Fruit fly (Drosophila melanogaster) whole organism, prepupa: Measurements from ENCODE around the gene CG33169.

ENCODE experiments used
- Blimp-1 ChIP-seq: fragments of 200-800 bp; sonication (Bioruptor generic); optimal IDR thresholded peaks from 3 replicates; lab custom pipeline; 2017; ENCODE audit warnings: missing biosample characterization, missing genetic modification characterization, mild to moderate bottlenecking, moderate library complexity, missing genetic modification reagents
- CG10631 ChIP-seq: fragments of 200-800 bp; sonication (Bioruptor generic); optimal IDR thresholded peaks from 2 replicates; lab custom pipeline; 2016; ENCODE audit warnings: missing biosample characterization, missing genetic modification characterization
- CG10669 ChIP-seq: fragments of 200-800 bp; sonication (Bioruptor generic); optimal IDR thresholded peaks from 3 replicates; lab custom pipeline; 2018; ENCODE audit warnings: missing biosample characterization, mild to moderate bottlenecking, missing genetic modification characterization, moderate library complexity
- CG11902 ChIP-seq: fragments of 200-800 bp; sonication (Bioruptor generic); optimal IDR thresholded peaks from 3 replicates; lab custom pipeline; 2016; ENCODE audit warnings: missing biosample characterization, missing genetic modification characterization
- CG15336 ChIP-seq: fragments of 200-800 bp; sonication (Bioruptor generic); IDR thresholded peaks from 2 replicates; pipeline ENCODE4 v1.3.6; 2022; ENCODE audit warnings: missing biosample characterization, missing genetic modification characterization
- CG1621 ChIP-seq: fragments of 200-800 bp; sonication (Bioruptor generic); optimal IDR thresholded peaks from 3 replicates; lab custom pipeline; 2018; ENCODE audit warnings: missing biosample characterization, mild to moderate bottlenecking, missing genetic modification characterization
- CG31627 ChIP-seq: fragments of 200-800 bp; sonication (Bioruptor generic); optimal IDR thresholded peaks from 3 replicates; lab custom pipeline; 2016; ENCODE audit warnings: missing biosample characterization, missing genetic modification characterization
- CG3919 ChIP-seq: fragments of 200-800 bp; sonication (Bioruptor generic); optimal IDR thresholded peaks from 3 replicates; lab custom pipeline; 2016; ENCODE audit warnings: missing biosample characterization, missing genetic modification characterization
- CG4318 ChIP-seq: fragments of 200-800 bp; sonication (Bioruptor generic); optimal IDR thresholded peaks from 3 replicates; lab custom pipeline; 2017; ENCODE audit warnings: missing biosample characterization, mild to moderate bottlenecking, missing genetic modification characterization
- CG6163 ChIP-seq: fragments of 200-800 bp; sonication (Bioruptor generic); IDR thresholded peaks from 3 replicates; pipeline ENCODE4 v1.3.6; 2022; ENCODE audit warnings: missing biosample characterization, missing genetic modification characterization
- CG6276 ChIP-seq: fragments of 200-800 bp; sonication (Bioruptor generic); optimal IDR thresholded peaks from 2 replicates; lab custom pipeline; 2017; ENCODE audit warnings: missing biosample characterization, mild to moderate bottlenecking, missing genetic modification characterization
- CG6792 ChIP-seq: fragments of 200-800 bp; sonication (Bioruptor generic); optimal IDR thresholded peaks from 3 replicates; lab custom pipeline; 2016; ENCODE audit warnings: missing biosample characterization, missing genetic modification characterization
- CG7368 ChIP-seq: fragments of 200-800 bp; sonication (Bioruptor generic); optimal IDR thresholded peaks from 3 replicates; lab custom pipeline; 2016; ENCODE audit warnings: missing biosample characterization, missing genetic modification characterization
- CG8119 ChIP-seq: fragments of 200-800 bp; sonication (Bioruptor generic); IDR thresholded peaks from 3 replicates; pipeline ENCODE4 v1.3.6; 2022; ENCODE audit warnings: missing biosample characterization, missing genetic modification characterization
- CG8319 ChIP-seq: fragments of 200-800 bp; sonication (Bioruptor generic); optimal IDR thresholded peaks from 3 replicates; lab custom pipeline; 2016; ENCODE audit warnings: missing biosample characterization, missing genetic modification characterization
- CG8632 ChIP-seq: fragments of 200-800 bp; sonication (Bioruptor generic); optimal IDR thresholded peaks from 3 replicates; lab custom pipeline; 2016; ENCODE audit warnings: missing biosample characterization, missing genetic modification characterization
- CG9139 ChIP-seq: fragments of 200-800 bp; sonication (Bioruptor generic); optimal IDR thresholded peaks from 3 replicates; lab custom pipeline; 2017; ENCODE audit warnings: missing biosample characterization, mild to moderate bottlenecking, missing genetic modification characterization
- Eip75B ChIP-seq: fragments of 200-800 bp; sonication (Bioruptor generic); optimal IDR thresholded peaks from 3 replicates; lab custom pipeline; 2016; ENCODE audit warnings: missing biosample characterization, missing genetic modification characterization
- Eip78C ChIP-seq: fragments of 200-800 bp; sonication (Bioruptor generic); peaks from one replicate; lab custom pipeline; 2016; ENCODE audit warnings: missing biosample characterization, missing genetic modification characterization
- Eip93F ChIP-seq: fragments of 200-800 bp; sonication (Bioruptor generic); optimal IDR thresholded peaks from 2 replicates; lab custom pipeline; 2016; ENCODE audit warnings: missing biosample characterization, mild to moderate bottlenecking, missing genetic modification characterization
- Ets21C ChIP-seq: fragments of 200-800 bp; sonication (Bioruptor generic); optimal IDR thresholded peaks from 3 replicates; lab custom pipeline; 2016; ENCODE audit warnings: missing biosample characterization, missing genetic modification characterization
- Ets96B ChIP-seq: fragments of 200-800 bp; optimal IDR thresholded peaks from 2 replicates; lab custom pipeline; 2019; ENCODE audit warnings: missing biosample characterization, mild to moderate bottlenecking, missing genetic modification characterization, moderate library complexity
- Gug ChIP-seq: fragments of 200-800 bp; sonication (Bioruptor generic); IDR thresholded peaks from 2 replicates; pipeline ENCODE4 v1.3.6; 2022; ENCODE audit warnings: missing biosample characterization, missing genetic modification characterization
- Hr38 ChIP-seq: sonication (Bioruptor generic); optimal IDR thresholded peaks from 2 replicates; lab custom pipeline; 2016; ENCODE audit warnings: missing biosample characterization, missing genetic modification characterization
- Hr4 ChIP-seq: fragments of 200-800 bp; sonication (Bioruptor generic); optimal IDR thresholded peaks from 3 replicates; lab custom pipeline; 2016; ENCODE audit warnings: missing biosample characterization, missing genetic modification characterization
- Met ChIP-seq: fragments of 200-800 bp; sonication (Bioruptor generic); optimal IDR thresholded peaks from 3 replicates; lab custom pipeline; 2016; ENCODE audit warnings: missing biosample characterization, missing genetic modification characterization
- OdsH ChIP-seq: fragments of 200-800 bp; sonication (Bioruptor generic); optimal IDR thresholded peaks from 3 replicates; lab custom pipeline; 2016; ENCODE audit warnings: missing biosample characterization, missing genetic modification characterization
- Sox102F ChIP-seq: fragments of 200-800 bp; sonication (Bioruptor generic); optimal IDR thresholded peaks from 2 replicates; lab custom pipeline; 2016; ENCODE audit warnings: missing biosample characterization, mild to moderate bottlenecking, missing genetic modification characterization
- Sox14 ChIP-seq: fragments of 200-800 bp; sonication (Bioruptor generic); optimal IDR thresholded peaks from 3 replicates; lab custom pipeline; 2016; ENCODE audit warnings: missing biosample characterization, missing genetic modification characterization
- achi ChIP-seq: fragments of 200-800 bp; sonication (Bioruptor generic); optimal IDR thresholded peaks from 3 replicates; lab custom pipeline; 2016; ENCODE audit warnings: missing biosample characterization, missing genetic modification characterization
- acj6 ChIP-seq: fragments of 200-800 bp; sonication (Bioruptor generic); optimal IDR thresholded peaks from 3 replicates; lab custom pipeline; 2016; ENCODE audit warnings: missing biosample characterization, missing genetic modification characterization
- cyc ChIP-seq: fragments of 200-800 bp; sonication (Bioruptor generic); optimal IDR thresholded peaks from 3 replicates; lab custom pipeline; 2016; ENCODE audit warnings: missing biosample characterization, missing genetic modification characterization
- dac ChIP-seq: fragments of 200-800 bp; sonication (Bioruptor generic); optimal IDR thresholded peaks from 2 replicates; lab custom pipeline; 2017; ENCODE audit warnings: missing biosample characterization, mild to moderate bottlenecking, missing genetic modification characterization
- eg ChIP-seq: fragments of 200-800 bp; sonication (Bioruptor generic); IDR thresholded peaks from 3 replicates; pipeline ENCODE4 v1.3.6; 2022; ENCODE audit warnings: missing biosample characterization, missing genetic modification characterization
- esn ChIP-seq: fragments of 200-800 bp; sonication (Bioruptor generic); optimal IDR thresholded peaks from 2 replicates; lab custom pipeline; 2016; ENCODE audit warnings: missing biosample characterization, mild to moderate bottlenecking, missing genetic modification characterization, moderate library complexity
- fd59A ChIP-seq: fragments of 200-800 bp; sonication (Bioruptor generic); optimal IDR thresholded peaks from 2 replicates; lab custom pipeline; 2017; ENCODE audit warnings: missing biosample characterization, mild to moderate bottlenecking, missing genetic modification characterization, missing genetic modification reagents
- fd85E ChIP-seq: fragments of 200-800 bp; sonication (Bioruptor generic); optimal IDR thresholded peaks from 3 replicates; lab custom pipeline; 2016; ENCODE audit warnings: missing biosample characterization, missing genetic modification characterization
- fkh ChIP-seq: fragments of 200-800 bp; sonication (Bioruptor generic); optimal IDR thresholded peaks from 3 replicates; lab custom pipeline; 2017; ENCODE audit warnings: missing biosample characterization, mild to moderate bottlenecking, missing genetic modification characterization, moderate library complexity
- lz ChIP-seq: fragments of 200-800 bp; sonication (Bioruptor generic); optimal IDR thresholded peaks from 3 replicates; lab custom pipeline; 2016; ENCODE audit warnings: missing biosample characterization, missing genetic modification characterization
- net ChIP-seq: fragments of 200-800 bp; sonication (Bioruptor generic); optimal IDR thresholded peaks from 3 replicates; lab custom pipeline; 2016; ENCODE audit warnings: missing biosample characterization, missing genetic modification characterization
- salr ChIP-seq, 2 experiments: fragments of 200-800 bp; sonication (Bioruptor generic); optimal IDR thresholded peaks; 3 replicates each; lab custom pipeline; 2016 to 2018; ENCODE audit warnings: missing biosample characterization in 2 of 2, missing genetic modification characterization in 2 of 2, mild to moderate bottlenecking in 1 of 2
- spab ChIP-seq: fragments of 200-800 bp; sonication (Bioruptor generic); optimal IDR thresholded peaks from 2 replicates; lab custom pipeline; 2017; ENCODE audit warnings: missing biosample characterization, mild to moderate bottlenecking, missing genetic modification characterization, missing genetic modification reagents
- ss ChIP-seq, 2 experiments: fragments of 200-800 bp; sonication (Bioruptor generic); optimal IDR thresholded peaks; 2 replicates in 1 of 2; 3 replicates in 1 of 2; lab custom pipeline; 2017 to 2018; ENCODE audit warnings: mild to moderate bottlenecking in 2 of 2, missing biosample characterization in 2 of 2, missing genetic modification characterization in 2 of 2, moderate library complexity in 1 of 2
- svp ChIP-seq: fragments of 200-800 bp; sonication (Bioruptor generic); peaks from one replicate; lab custom pipeline; 2016; ENCODE audit warnings: missing biosample characterization, missing genetic modification characterization
- topi ChIP-seq: fragments of 200-800 bp; sonication (Bioruptor generic); optimal IDR thresholded peaks from 3 replicates; lab custom pipeline; 2016; ENCODE audit warnings: missing biosample characterization, missing genetic modification characterization
- vri ChIP-seq: fragments of 200-800 bp; sonication (Bioruptor generic); optimal IDR thresholded peaks from 3 replicates; lab custom pipeline; 2016; ENCODE audit warnings: missing biosample characterization, mild to moderate bottlenecking, missing genetic modification characterization

CG33169 gene

dm6 chr3L:22865061-22865418 is 1.4 kb downstream of the CG33169 start (continued):
- peak; percentile 45 for TF ChIP-seq dac
- peak; percentile 75 for TF ChIP-seq Sox102F (GFP tag; lab: Kevin White, UChicago)
- TF ChIP-seq topi (GFP tag; lab: Kevin White, UChicago), result peak; percentile 61
- peak; percentile 31 for TF ChIP-seq fd59A (GFP tag; lab: Kevin White, UChicago)
- peak in 1 of 2 experiments; percentile 73 for TF ChIP-seq salr (GFP tag; optimal IDR thresholded peaks at IDR 0.05; lab: Kevin White, UChicago)
- peak; percentile 8 for TF ChIP-seq Blimp-1 (GFP tag; lab: Kevin White, UChicago)
- no peak for TF ChIP-seq vri (GFP tag; lab: Kevin White, UChicago)
- peak; percentile 85 for TF ChIP-seq CG6276 (GFP tag; lab: Kevin White, UChicago)
- peak; percentile 76 for TF ChIP-seq Ets96B (tag; lab: Kevin White, UChicago)
- no peak for TF ChIP-seq Hr38 (GFP tag; lab: Kevin White, UChicago)
- peak; percentile 41 for TF ChIP-seq Eip75B (GFP tag; lab: Kevin White, UChicago)
- peak; percentile 90 for TF ChIP-seq CG8119 (GFP tag; lab: Robert Waterston, UW)
- TF ChIP-seq OdsH, result peak; percentile 82
- peak; percentile 54 for TF ChIP-seq Sox14
- TF ChIP-seq Hr4 (GFP tag; lab: Kevin White, UChicago), result peak; percentile 77
- TF ChIP-seq Ets21C (GFP tag; lab: Kevin White, UChicago), result peak; percentile 9
- TF ChIP-seq spab (GFP tag; lab: Kevin White, UChicago), result peak; percentile 29
- peak; percentile 73 for TF ChIP-seq lz
- peak; percentile 40 for TF ChIP-seq CG1621
- peak; percentile 75 for TF ChIP-seq CG8632 (GFP tag; lab: Kevin White, UChicago)
- peak; percentile 5 for TF ChIP-seq fkh (GFP tag; lab: Kevin White, UChicago)
- peak; percentile 29 for TF ChIP-seq CG7368
- no peak for TF ChIP-seq CG9139 (GFP tag; lab: Kevin White, UChicago)
- TF ChIP-seq CG8319 (GFP tag; lab: Kevin White, UChicago), result peak; percentile 40
- peak; percentile 39 for TF ChIP-seq CG11902 (GFP tag; lab: Kevin White, UChicago)
- TF ChIP-seq eg, result peak; percentile 71
- TF ChIP-seq CG4318 (GFP tag; lab: Kevin White, UChicago), result no peak
- no peak for TF ChIP-seq Gug (GFP tag; lab: Robert Waterston, UW)
- TF ChIP-seq CG3919 (GFP tag; lab: Kevin White, UChicago), result peak; percentile 60
- peak; percentile 53 for TF ChIP-seq CG10669
- TF ChIP-seq net (GFP tag; lab: Kevin White, UChicago), result peak; percentile 65
- TF ChIP-seq cyc, result no peak
- peak; percentile 38; the same call in 1 of the 3 replicates for TF ChIP-seq CG6163 (GFP tag; lab: Robert Waterston, UW)

DNA sequence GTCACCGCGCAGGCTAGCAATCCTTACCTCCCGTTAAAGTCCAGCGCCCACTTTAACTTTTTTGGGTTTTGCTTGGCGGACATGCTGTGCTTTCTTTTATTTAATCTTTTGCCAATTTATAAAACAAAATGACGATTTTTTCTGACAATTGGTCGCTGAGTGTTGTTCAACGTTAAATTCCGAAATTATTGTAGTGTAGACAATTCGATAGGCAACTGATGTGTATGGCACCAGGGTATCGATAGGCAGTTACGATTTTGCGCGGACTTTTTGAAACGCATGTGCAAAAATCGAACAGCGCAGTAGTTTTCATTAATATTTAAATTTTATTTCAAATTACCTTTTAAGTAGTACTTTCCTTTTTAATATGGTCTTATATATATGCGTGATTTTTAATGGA is 4.4 kb downstream of the CG33169 start, which contains the start of gene EMC4:
TSS of gene EMC4 (minus strand) at position 174 of the 400 bp plus-strand sequence.
- TF ChIP-seq Ets21C (GFP tag; lab: Kevin White, UChicago) (no peak), Eip93F (GFP tag; lab: Kevin White, UChicago) (no peak), salr (GFP tag; optimal IDR thresholded peaks at IDR 0.05; lab: Kevin White, UChicago) (no peak), Met (GFP tag; lab: Kevin White, UChicago) (no peak), eg (0 out of 3 replicates have a peak, but pooled peaks have one; percentile 32), fd85E (GFP tag; lab: Kevin White, UChicago) (no peak), Sox102F (GFP tag; lab: Kevin White, UChicago) (no peak), Eip78C (peak; percentile 84), CG6276 (GFP tag; lab: Kevin White, UChicago) (no peak), svp (peak; percentile 2), CG1621 (no peak), cyc (peak; percentile 60), Sox14 (peak; percentile 31), CG9139 (GFP tag; lab: Kevin White, UChicago) (no peak), vri (GFP tag; lab: Kevin White, UChicago) (peak; percentile 63), CG15336 (GFP tag; lab: Robert Waterston, UW) (no peak), Blimp-1 (GFP tag; lab: Kevin White, UChicago) (no peak), topi (GFP tag; lab: Kevin White, UChicago) (peak; percentile 46), CG6163 (GFP tag; lab: Robert Waterston, UW) (no peak), esn (GFP tag; lab: Kevin White, UChicago) (peak; percentile 71), CG8119 (GFP tag; lab: Robert Waterston, UW) (no peak), net (GFP tag; lab: Kevin White, UChicago) (no peak), CG8632 (GFP tag; lab: Kevin White, UChicago) (no peak), achi (peak; percentile 90), Hr38 (GFP tag; lab: Kevin White, UChicago) (no peak), ss (GFP tag; optimal IDR thresholded peaks at IDR 0.05; lab: Kevin White, UChicago) (peak in 1 of 2 experiments; percentile 22), Ets96B (tag; lab: Kevin White, UChicago) (no peak), CG6792 (GFP tag; lab: Kevin White, UChicago) (peak; percentile 36), lz (peak; percentile 54), CG3919 (GFP tag; lab: Kevin White, UChicago) (peak; percentile 63), CG31627 (GFP tag; lab: Kevin White, UChicago) (peak; percentile 48), Gug (GFP tag; lab: Robert Waterston, UW) (no peak), acj6 (GFP tag; lab: Kevin White, UChicago) (peak; percentile 15), CG10631 (GFP tag; lab: Kevin White, UChicago) (peak; percentile 11), CG11902 (GFP tag; lab: Kevin White, UChicago) (no peak), CG7368 (no peak), CG8319 (GFP tag; lab: Kevin White, UChicago) (no peak), Eip75B (GFP tag; lab: Kevin White, UChicago) (peak; percentile 44)
